Comparison of ENCODE assay signal across 8 worm cellular contexts in the genomic region with DNA sequence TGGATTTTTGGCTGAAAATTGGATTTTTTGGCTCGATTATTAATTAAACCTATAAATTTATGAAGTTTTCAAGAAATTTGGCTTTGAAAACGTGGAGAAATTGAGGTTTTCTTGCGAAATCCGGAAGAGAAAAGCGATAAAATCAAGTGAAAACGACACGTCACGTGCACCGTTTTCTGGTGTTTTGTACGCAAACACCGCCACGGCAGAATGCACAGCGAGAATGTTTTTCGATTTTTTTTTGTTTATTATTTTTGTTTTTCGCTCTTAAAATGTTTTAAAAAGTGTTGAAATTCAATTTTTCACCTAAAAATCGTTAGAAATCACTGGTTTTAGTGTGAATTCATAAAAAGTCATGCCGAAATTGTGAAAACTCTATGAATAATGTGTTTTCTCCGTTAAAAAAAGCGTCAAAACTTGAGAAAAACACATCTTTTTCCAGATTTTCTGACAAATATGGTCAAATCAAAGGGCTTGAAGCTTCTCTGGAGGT.
TF ChIP-seq lines count a peak whose summit lies in the region.

A gene (plus strand): TSS at position 443 of the 493 bp plus-strand sequence.

TF ChIP-seq in whole organism, L1 larva, 84 proteins besides CTCF, POLR2A, EP300 and RAD21 (continues in another document):
- TF ChIP-seq elt-3 (tag; optimal IDR thresholded peaks at IDR 0.05; lab: Kevin White, UChicago) = peak in 2 of 6 experiments; percentile 25 to 29
- peak; percentile 61 to 69 for TF ChIP-seq lin-35 (GFP tag; optimal IDR thresholded peaks at IDR 0.05; lab: Kevin White, UChicago)
- peak; percentile 66 for TF ChIP-seq snu-23 (GFP tag; optimal IDR thresholded peaks at IDR 0.05; lab: Kevin White, UChicago)
- peak; percentile 75 for TF ChIP-seq xbp-1 (tag; optimal IDR thresholded peaks at IDR 0.05; lab: Kevin White, UChicago)
- TF ChIP-seq tlp-1 (tag; optimal IDR thresholded peaks at IDR 0.05; lab: Kevin White, UChicago) = no peak
- TF ChIP-seq nhr-76 (tag; optimal IDR thresholded peaks at IDR 0.05; lab: Kevin White, UChicago) = no peak
- no peak for TF ChIP-seq pag-3 (tag; optimal IDR thresholded peaks at IDR 0.05; lab: Kevin White, UChicago; ENCODE audit: borderline replicate concordance, insufficient read depth)
- no peak for TF ChIP-seq nhr-90 (tag; optimal IDR thresholded peaks at IDR 0.05; lab: Kevin White, UChicago; ENCODE audit: poor library complexity)
- TF ChIP-seq zip-4 (GFP tag; optimal IDR thresholded peaks at IDR 0.05; lab: Kevin White, UChicago) = no peak
- TF ChIP-seq unc-130 (tag; optimal IDR thresholded peaks at IDR 0.05; lab: Kevin White, UChicago) = peak; percentile 58

TF ChIP-seq in whole organism, L2 larva, 48 proteins besides CTCF, POLR2A, EP300 and RAD21 (continues in another document):
- TF ChIP-seq nhr-12 (tag; optimal IDR thresholded peaks at IDR 0.05; lab: Kevin White, UChicago) (no peak), ceh-82 (tag; optimal IDR thresholded peaks at IDR 0.05; lab: Kevin White, UChicago) (no peak), nhr-23 (tag; optimal IDR thresholded peaks at IDR 0.05; lab: Kevin White, UChicago) (no peak), crh-2 (tag; optimal IDR thresholded peaks at IDR 0.05; lab: Kevin White, UChicago) (peak; percentile 92), nhr-11 (tag; optimal IDR thresholded peaks at IDR 0.05; lab: Kevin White, UChicago) (no peak), mab-5 (tag; optimal IDR thresholded peaks at IDR 0.05; lab: Kevin White, UChicago) (no peak), ztf-4 (tag; optimal IDR thresholded peaks at IDR 0.05; lab: Kevin White, UChicago) (no peak), lin-39 (tag; optimal IDR thresholded peaks at IDR 0.05; lab: Kevin White, UChicago) (no peak), nhr-21 (tag; optimal IDR thresholded peaks at IDR 0.05; lab: Kevin White, UChicago) (no peak), F13H6.1 (tag; optimal IDR thresholded peaks at IDR 0.05; lab: Kevin White, UChicago) (no peak), aly-2 (tag; optimal IDR thresholded peaks at IDR 0.05; lab: Kevin White, UChicago) (no peak)

TF ChIP-seq in whole organism, L3 larva, 47 proteins besides CTCF, POLR2A, EP300 and RAD21:
- peak; percentile 44 for TF ChIP-seq snpc-4 (tag; optimal IDR thresholded peaks at IDR 0.05; lab: Kevin White, UChicago)
- peak; percentile 70 for TF ChIP-seq pha-4 (tag; optimal IDR thresholded peaks at IDR 0.05; lab: Kevin White, UChicago)
- no peak for TF ChIP-seq skn-1 (tag; optimal IDR thresholded peaks at IDR 0.05; lab: Kevin White, UChicago)
- TF ChIP-seq nfya-1 (tag; optimal IDR thresholded peaks at IDR 0.05; lab: Kevin White, UChicago; ENCODE audit: insufficient read depth) = peak; percentile 58
- peak; percentile 68 for TF ChIP-seq nhr-23 (tag; optimal IDR thresholded peaks at IDR 0.05; lab: Kevin White, UChicago)
- TF ChIP-seq nhr-25 (tag; optimal IDR thresholded peaks at IDR 0.05; lab: Kevin White, UChicago) = peak; percentile 28
- peak; percentile 22 for TF ChIP-seq egl-5 (tag; optimal IDR thresholded peaks at IDR 0.05; lab: Kevin White, UChicago)
- TF ChIP-seq lin-15B (tag; optimal IDR thresholded peaks at IDR 0.05; lab: Kevin White, UChicago) = peak; percentile 29
- no peak for TF ChIP-seq ceh-9 (tag; optimal IDR thresholded peaks at IDR 0.05; lab: Kevin White, UChicago)

TF ChIP-seq in whole organism, L4 larva, 104 proteins besides CTCF, POLR2A, EP300 and RAD21 (continues in another document):
- TF ChIP-seq hmg-1.1 (GFP tag; IDR thresholded peaks at IDR 0.05; lab: Robert Waterston, UW) (peak; percentile 53; the same call in 1 of the 2 replicates), mdl-1 (tag; optimal IDR thresholded peaks at IDR 0.05; lab: Kevin White, UChicago) (peak in 1 of 2 experiments; percentile 49), ceh-62 (tag; optimal IDR thresholded peaks at IDR 0.05; lab: Kevin White, UChicago) (no peak), cey-2 (tag; optimal IDR thresholded peaks at IDR 0.05; lab: Kevin White, UChicago; ENCODE audit: borderline replicate concordance, insufficient read depth) (no peak), dmd-8 (GFP tag; IDR thresholded peaks at IDR 0.05; lab: Robert Waterston, UW) (no peak), T26A8.4 (GFP tag; IDR thresholded peaks at IDR 0.05; lab: Robert Waterston, UW) (peak; percentile 28; the same call in 1 of the 2 replicates), tag-97 (GFP tag; IDR thresholded peaks at IDR 0.05; lab: Robert Waterston, UW) (no peak), hlh-30 (tag; optimal IDR thresholded peaks at IDR 0.05; lab: Kevin White, UChicago; ENCODE audit: insufficient read depth) (peak; percentile 97), dve-1 (tag; optimal IDR thresholded peaks at IDR 0.05; lab: Kevin White, UChicago; ENCODE audit: insufficient read depth) (peak; percentile 29), ces-1 (GFP tag; optimal IDR thresholded peaks at IDR 0.05; lab: Kevin White, UChicago) (no peak)

TF ChIP-seq in whole organism, early embryonic, 17 proteins besides CTCF, POLR2A, EP300 and RAD21:
- no peak for TF ChIP-seq pes-1 (GFP tag; IDR thresholded peaks at IDR 0.05; lab: Robert Waterston, UW)
- TF ChIP-seq F13C5.2 (tag; optimal IDR thresholded peaks at IDR 0.05; lab: Kevin White, UChicago) = peak; percentile 15

TF ChIP-seq in whole organism, late embryonic, 69 proteins besides CTCF, POLR2A, EP300 and RAD21:
- TF ChIP-seq fax-1 (tag; optimal IDR thresholded peaks at IDR 0.05; lab: Kevin White, UChicago) (no peak), nfya-1 (tag; optimal IDR thresholded peaks at IDR 0.05; lab: Kevin White, UChicago) (peak; percentile 8), ceh-22 (tag; optimal IDR thresholded peaks at IDR 0.05; lab: Kevin White, UChicago) (no peak), hlh-30 (tag; optimal IDR thresholded peaks at IDR 0.05; lab: Kevin White, UChicago; ENCODE audit: insufficient read depth) (peak; percentile 93), fkh-10 (GFP tag; optimal IDR thresholded peaks at IDR 0.05; lab: Kevin White, UChicago) (no peak), ztf-16 (tag; optimal IDR thresholded peaks at IDR 0.05; lab: Kevin White, UChicago) (no peak), ceh-9 (tag; optimal IDR thresholded peaks at IDR 0.05; lab: Kevin White, UChicago) (no peak), nhr-232 (tag; optimal IDR thresholded peaks at IDR 0.05; lab: Kevin White, UChicago) (no peak), elt-2 (tag; optimal IDR thresholded peaks at IDR 0.05; lab: Kevin White, UChicago) (no peak), odd-2 (tag; optimal IDR thresholded peaks at IDR 0.05; lab: Kevin White, UChicago) (no peak)

TF ChIP-seq in whole organism, mixed stage, embryonic, 35 proteins besides CTCF, POLR2A, EP300 and RAD21:
- TF ChIP-seq blmp-1 (tag; optimal IDR thresholded peaks at IDR 0.05; lab: Kevin White, UChicago) (peak; percentile 71), ces-1 (GFP tag; optimal IDR thresholded peaks at IDR 0.05; lab: Kevin White, UChicago) (peak; percentile 16), unc-62 (GFP tag; optimal IDR thresholded peaks at IDR 0.05; lab: Kevin White, UChicago) (no peak), nhr-76 (tag; optimal IDR thresholded peaks at IDR 0.05; lab: Kevin White, UChicago) (no peak), lsy-2 (tag; optimal IDR thresholded peaks at IDR 0.05; lab: Kevin White, UChicago) (peak; percentile 19), sptf-1 (tag; optimal IDR thresholded peaks at IDR 0.05; lab: Kevin White, UChicago) (no peak)

TF ChIP-seq in whole organism, young adult, 124 proteins besides CTCF, POLR2A, EP300 and RAD21:
- no peak for TF ChIP-seq hsf-1 (GFP tag; IDR thresholded peaks at IDR 0.05; lab: Robert Waterston, UW)
- no peak for TF ChIP-seq chd-7 (tag; optimal IDR thresholded peaks at IDR 0.05; lab: Kevin White, UChicago)
- TF ChIP-seq let-607 (tag; optimal IDR thresholded peaks at IDR 0.05; lab: Kevin White, UChicago) = peak; percentile 45 to 78
- no peak for TF ChIP-seq sea-2 (GFP tag; IDR thresholded peaks at IDR 0.05; lab: Robert Waterston, UW)
- TF ChIP-seq cebp-1 (GFP tag; IDR thresholded peaks at IDR 0.05; lab: Robert Waterston, UW) = no peak
- TF ChIP-seq cebp-1 (tag; optimal IDR thresholded peaks at IDR 0.05; lab: Kevin White, UChicago) = peak; percentile 82
- no peak for TF ChIP-seq lsl-1 (GFP tag; optimal IDR thresholded peaks at IDR 0.05; lab: Kevin White, UChicago)
- no peak for TF ChIP-seq snpc-3.4 (tag; optimal IDR thresholded peaks at IDR 0.05; lab: Kevin White, UChicago)
- TF ChIP-seq cebp-2 (GFP tag; IDR thresholded peaks at IDR 0.05; lab: Robert Waterston, UW) = no peak
- TF ChIP-seq lin-54 (GFP tag; optimal IDR thresholded peaks at IDR 0.05; lab: Kevin White, UChicago) = peak; percentile 11
- TF ChIP-seq tlf-1 (GFP tag; optimal IDR thresholded peaks at IDR 0.05; lab: Kevin White, UChicago) = no peak
- TF ChIP-seq attf-5 (GFP tag; optimal IDR thresholded peaks at IDR 0.05; lab: Kevin White, UChicago) = no peak
- TF ChIP-seq ztf-22 (GFP tag; optimal IDR thresholded peaks at IDR 0.05; lab: Kevin White, UChicago) = no peak
- no peak for TF ChIP-seq madf-10 (tag; optimal IDR thresholded peaks at IDR 0.05; lab: Kevin White, UChicago)
- TF ChIP-seq ztf-26 (tag; optimal IDR thresholded peaks at IDR 0.05; lab: Kevin White, UChicago) = no peak
- peak; percentile 33 for TF ChIP-seq snpc-1.3 (tag; optimal IDR thresholded peaks at IDR 0.05; lab: Kevin White, UChicago; ENCODE audit: insufficient read depth)
- peak in 1 of 3 experiments; percentile 27 for TF ChIP-seq lin-35 (GFP tag; optimal IDR thresholded peaks at IDR 0.05; lab: Kevin White, UChicago)
- no peak for TF ChIP-seq nhr-120 (GFP tag; IDR thresholded peaks at IDR 0.05; lab: Robert Waterston, UW)
- no peak for TF ChIP-seq egl-18 (GFP tag; IDR thresholded peaks at IDR 0.05; lab: Robert Waterston, UW)
- peak; percentile 14 for TF ChIP-seq F23B12.7 (tag; optimal IDR thresholded peaks at IDR 0.05; lab: Kevin White, UChicago; ENCODE audit: insufficient read depth)
